Worm (Caenorhabditis elegans) whole organism, young adult: ENCODE data around the gene dre-1.
A peak's percentile ranks its signal among the peaks of the same experiment; 100 is the strongest.

ENCODE experiments used
- F57A8.1 ChIP-seq: fragments of 200-800 bp; sonication (Bioruptor generic); optimal IDR thresholded peaks from 2 replicates; lab custom pipeline; 2018; ENCODE audit warnings: mild to moderate bottlenecking, missing genetic modification characterization, moderate library complexity, missing compliant biosample characterization
- K12H6.12 ChIP-seq: fragments of 200-800 bp; sonication (Bioruptor generic); optimal IDR thresholded peaks from 2 replicates; lab custom pipeline; 2018; ENCODE audit warnings: mild to moderate bottlenecking, missing genetic modification characterization, missing compliant biosample characterization
- Y53G8AR.9 ChIP-seq: fragments of 200-800 bp; sonication (Bioruptor generic); conservative IDR thresholded peaks from 2 replicates; pipeline ENCODE4 v1.3.6; 2022; ENCODE audit warnings: missing genetic modification reagents, missing genetic modification characterization, missing compliant biosample characterization
- Y56A3A.18 ChIP-seq: fragments of 200-800 bp; sonication (Bioruptor generic); IDR thresholded peaks from 2 replicates; pipeline ENCODE4 v1.3.6; 2022; ENCODE audit warnings: missing genetic modification reagents, missing genetic modification characterization, missing compliant biosample characterization
- Y95B8A.8 ChIP-seq: fragments of 200-800 bp; sonication (Bioruptor generic); IDR thresholded peaks from 2 replicates; pipeline ENCODE4 v1.3.6; 2022; ENCODE audit warnings: missing genetic modification reagents, missing genetic modification characterization, missing compliant biosample characterization
- attf-5 ChIP-seq: fragments of 200-800 bp; sonication (Bioruptor generic); optimal IDR thresholded peaks from 2 replicates; lab custom pipeline; 2018; ENCODE audit warnings: mild to moderate bottlenecking, missing genetic modification characterization, missing compliant biosample characterization
- bed-1 ChIP-seq: fragments of 200-800 bp; sonication (Bioruptor generic); IDR thresholded peaks from 2 replicates; pipeline ENCODE4 v1.3.6; 2022; ENCODE audit warnings: missing genetic modification reagents, missing genetic modification characterization, missing compliant biosample characterization
- ceh-58 ChIP-seq: fragments of 200-800 bp; sonication (Bioruptor generic); IDR thresholded peaks from 2 replicates; pipeline ENCODE4 v1.3.6; 2022; ENCODE audit warnings: missing genetic modification characterization, missing compliant biosample characterization
- hlh-12 ChIP-seq: sonication (generic microtip); optimal IDR thresholded peaks from 2 replicates; lab custom pipeline; 2016; ENCODE audit warnings: missing genetic modification characterization, missing compliant biosample characterization
- hmg-1.2 ChIP-seq: fragments of 200-800 bp; sonication (Bioruptor generic); IDR thresholded peaks from 2 replicates; pipeline ENCODE4 v1.3.6; 2022; ENCODE audit warnings: missing genetic modification reagents, missing genetic modification characterization, missing compliant biosample characterization
- hsf-1 ChIP-seq: fragments of 200-800 bp; sonication (Bioruptor generic); IDR thresholded peaks from 2 replicates; pipeline ENCODE4 v1.3.6; 2022; ENCODE audit warnings: missing genetic modification reagents, missing genetic modification characterization, missing compliant biosample characterization
- let-607 ChIP-seq, 2 experiments: fragments of 200-800 bp in 1 of 2; sonication (Bioruptor generic) in 1 of 2; sonication (generic microtip) in 1 of 2; optimal IDR thresholded peaks; 2 replicates each; lab custom pipeline; 2016 to 2018; ENCODE audit warnings: mild to moderate bottlenecking in 2 of 2, missing compliant biosample characterization in 2 of 2, missing genetic modification characterization in 2 of 2, moderate library complexity in 2 of 2, missing genotype in 1 of 2
- lin-26 ChIP-seq: fragments of 200-800 bp; sonication (Bioruptor generic); IDR thresholded peaks from 2 replicates; pipeline ENCODE4 v1.3.6; 2022; ENCODE audit warnings: missing genetic modification reagents, missing genetic modification characterization, missing compliant biosample characterization
- lin-40 ChIP-seq: sonication (generic microtip); optimal IDR thresholded peaks from 2 replicates; lab custom pipeline; 2016; ENCODE audit warnings: missing genetic modification characterization, mild to moderate bottlenecking, missing compliant biosample characterization, missing genotype, missing genetic modification reagents
- lir-1 ChIP-seq: fragments of 200-800 bp; sonication (Bioruptor generic); conservative IDR thresholded peaks from 2 replicates; pipeline ENCODE4 v1.3.6; 2022; ENCODE audit warnings: missing genetic modification reagents, missing genetic modification characterization, missing compliant biosample characterization
- lsl-1 ChIP-seq: fragments of 200-800 bp; sonication (Bioruptor generic); optimal IDR thresholded peaks from 2 replicates; lab custom pipeline; 2018; ENCODE audit warnings: mild to moderate bottlenecking, missing genetic modification characterization, moderate library complexity, missing compliant biosample characterization
- lsy-27 ChIP-seq: sonication (generic microtip); optimal IDR thresholded peaks from 2 replicates; lab custom pipeline; 2017; ENCODE audit warnings: missing genetic modification characterization, mild to moderate bottlenecking, missing compliant biosample characterization, antibody characterized with exemption, missing genotype, borderline replicate concordance; ENCODE audit not compliant: insufficient read depth
- madf-6 ChIP-seq: fragments of 200-800 bp; sonication (Bioruptor generic); IDR thresholded peaks from 2 replicates; pipeline ENCODE4 v1.3.6; 2022; ENCODE audit warnings: missing genetic modification reagents, missing genetic modification characterization, missing compliant biosample characterization
- mxl-1 ChIP-seq: sonication (generic microtip); optimal IDR thresholded peaks from 2 replicates; lab custom pipeline; 2016; ENCODE audit warnings: missing genetic modification characterization, missing compliant biosample characterization
- nfyb-1 ChIP-seq: fragments of 200-800 bp; sonication (Bioruptor generic); IDR thresholded peaks from 2 replicates; pipeline ENCODE4 v1.3.6; 2022; ENCODE audit warnings: missing genetic modification reagents, missing genetic modification characterization, missing compliant biosample characterization
- nhr-179 ChIP-seq: sonication (generic microtip); optimal IDR thresholded peaks from 2 replicates; lab custom pipeline; 2016; ENCODE audit warnings: mild to moderate bottlenecking, missing genetic modification characterization, missing compliant biosample characterization
- nhr-80 ChIP-seq: sonication (generic microtip); optimal IDR thresholded peaks from 2 replicates; lab custom pipeline; 2016; ENCODE audit warnings: missing genetic modification characterization, missing compliant biosample characterization
- pha-4 ChIP-seq: fragments of 150-350 bp; sonication (generic microtip); optimal IDR thresholded peaks from 2 replicates; lab custom pipeline; 2014; ENCODE audit warnings: missing biosample characterization, missing genetic modification reagents, missing genetic modification characterization
- snpc-1.3 ChIP-seq: sonication (generic microtip); optimal IDR thresholded peaks from 2 replicates; lab custom pipeline; 2017; ENCODE audit warnings: missing genetic modification characterization, mild to moderate bottlenecking, missing compliant biosample characterization, antibody characterized with exemption, moderate library complexity, missing genotype, missing genetic modification reagents; ENCODE audit not compliant: insufficient read depth
- somi-1 ChIP-seq: fragments of 200-800 bp; sonication (Bioruptor generic); optimal IDR thresholded peaks from 2 replicates; lab custom pipeline; 2018; ENCODE audit warnings: mild to moderate bottlenecking, missing genetic modification characterization, missing compliant biosample characterization
- sptf-2 ChIP-seq: fragments of 200-800 bp; sonication (Bioruptor generic); optimal IDR thresholded peaks from 2 replicates; lab custom pipeline; 2018; ENCODE audit warnings: mild to moderate bottlenecking, missing genetic modification characterization, missing compliant biosample characterization
- tbx-9 ChIP-seq: sonication (generic microtip); optimal IDR thresholded peaks from 2 replicates; lab custom pipeline; 2016; ENCODE audit warnings: borderline replicate concordance, missing genetic modification characterization, inconsistent platforms, missing compliant biosample characterization
- xnd-1 ChIP-seq: sonication (generic microtip); optimal IDR thresholded peaks from 2 replicates; lab custom pipeline; 2016; ENCODE audit warnings: missing genotype, missing genetic modification reagents, missing genetic modification characterization, missing compliant biosample characterization
- ztf-3 ChIP-seq: fragments of 200-800 bp; sonication (Bioruptor generic); optimal IDR thresholded peaks from 2 replicates; lab custom pipeline; 2018; ENCODE audit warnings: mild to moderate bottlenecking, missing genetic modification characterization, missing compliant biosample characterization

dre-1 gene

ce11 chrV:6513356-6513755 is 32.9 kb downstream of the dre-1 start:
- peak in 1 of 2 experiments; percentile 87 for TF ChIP-seq let-607 (tag; optimal IDR thresholded peaks at IDR 0.05; lab: Kevin White, UChicago)
- no peak for TF ChIP-seq sptf-2
- no peak for TF ChIP-seq snpc-1.3 (tag; lab: Kevin White, UChicago)
- TF ChIP-seq attf-5 (GFP tag; lab: Kevin White, UChicago), result no peak
- TF ChIP-seq, all 124 proteins: peak for 1

ce11 chrV:6511121-6511520 is 35.2 kb downstream of the dre-1 start, which contains the start of gene ubh-1:
TSS of gene ubh-1 (minus strand) at chrV:6511409.
- no peak for TF ChIP-seq nhr-179 (tag; lab: Kevin White, UChicago)
- TF ChIP-seq nfyb-1 (GFP tag; lab: Robert Waterston, UW), result 0 out of 2 replicates have a peak, but pooled peaks have one; percentile 10

DNA sequence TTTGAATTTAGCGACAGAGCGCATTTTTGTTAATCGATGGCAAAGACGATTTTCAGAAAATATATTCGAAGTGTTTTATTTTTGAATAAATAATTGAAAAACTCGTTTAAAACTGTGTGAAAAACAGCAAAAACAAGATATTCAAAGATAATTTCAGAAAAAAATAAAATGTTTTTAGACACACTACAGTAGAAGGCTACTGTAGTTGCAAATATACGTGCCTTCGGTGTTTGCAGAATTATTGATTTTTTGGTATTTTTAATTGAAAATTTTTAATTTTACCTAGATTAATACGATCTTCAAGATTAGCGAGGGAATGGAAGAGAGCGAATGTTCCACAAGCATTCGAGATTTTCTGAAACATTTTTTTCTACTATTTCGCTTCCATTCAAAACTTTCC is 35.7 kb downstream of the dre-1 start:
- TF ChIP-seq F57A8.1 (GFP tag; lab: Kevin White, UChicago) (no peak), ceh-58 (GFP tag; lab: Robert Waterston, UW) (no peak), tbx-9 (tag; lab: Kevin White, UChicago) (no peak), hlh-12 (no peak), lsl-1 (peak; percentile 88), madf-6 (GFP tag; lab: Robert Waterston, UW) (peak; percentile 49; the same call in 1 of the 2 replicates), xnd-1 (peak; percentile 3)

- TF ChIP-seq lir-1 (GFP tag; lab: Robert Waterston, UW), result no peak
- TF ChIP-seq, all 124 proteins: peak for 0
Measured at ce11 chrV:6509717-6510116, 36.6 kb downstream of the dre-1 start, which contains the start of gene ubh-2. TSS of gene ubh-2 (minus strand) at chrV:6509817.

DNA sequence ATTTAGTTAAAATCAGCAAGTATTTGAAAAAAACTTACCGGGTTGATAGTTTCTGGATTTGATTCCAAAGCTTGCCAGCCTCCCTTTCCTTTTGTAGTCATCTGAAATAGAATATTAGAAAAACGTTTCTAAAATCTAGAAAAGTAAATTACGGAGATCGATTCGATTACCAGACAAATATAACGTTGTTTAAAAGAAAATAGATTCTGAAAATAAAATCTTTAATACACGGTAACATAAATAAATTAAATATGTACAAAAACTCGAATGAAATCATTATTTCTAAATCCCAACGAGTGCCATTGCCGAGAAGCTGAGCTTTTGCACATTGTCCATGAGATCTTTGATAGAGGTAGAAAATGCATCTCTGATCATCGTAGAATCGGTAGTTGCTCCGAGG is 37.6 kb downstream of the dre-1 start, which contains the start of gene ubh-3:
Gene ubh-3, minus strand, starts transcription at position 101 of the 400 bp plus-strand sequence.
- TF ChIP-seq attf-5 (GFP tag; lab: Kevin White, UChicago) (no peak), Y53G8AR.9 (GFP tag; lab: Robert Waterston, UW) (no peak), K12H6.12 (tag; lab: Kevin White, UChicago) (no peak), ztf-3 (GFP tag; lab: Kevin White, UChicago) (no peak), hmg-1.2 (GFP tag; lab: Robert Waterston, UW) (no peak), bed-1 (no peak), somi-1 (GFP tag; lab: Kevin White, UChicago) (no peak), lin-40 (tag; lab: Kevin White, UChicago) (no peak), lsy-27 (tag; lab: Kevin White, UChicago) (no peak), xnd-1 (no peak), nfyb-1 (GFP tag; lab: Robert Waterston, UW) (no peak), mxl-1 (tag; lab: Kevin White, UChicago) (no peak), hsf-1 (GFP tag; lab: Robert Waterston, UW) (no peak), Y95B8A.8 (no peak)

ce11 chrV:6506238-6506956 is 39.9 kb downstream of the dre-1 start:
- TF ChIP-seq lin-26 (GFP tag; lab: Robert Waterston, UW), result no peak
- TF ChIP-seq nhr-80 (tag; lab: Kevin White, UChicago), result no peak
- TF ChIP-seq pha-4, result no peak
- TF ChIP-seq Y56A3A.18 (GFP tag; lab: Robert Waterston, UW), result no peak
- no peak for TF ChIP-seq hmg-1.2 (GFP tag; lab: Robert Waterston, UW)
